Fruit fly (Drosophila melanogaster) whole organism, pupa: Measurements from ENCODE around the gene twr.
A peak's percentile ranks its signal among the peaks of the same experiment; 100 is the strongest.

Source experiments
- CG10348 ChIP-seq: fragments of 200-800 bp; sonication (Bioruptor generic); IDR thresholded peaks from 2 replicates; pipeline ENCODE4 v1.3.6; 2022; ENCODE audit warnings: missing biosample characterization, missing genetic modification characterization
- CG14655 ChIP-seq: fragments of 200-800 bp; sonication (Bioruptor generic); optimal IDR thresholded peaks from 3 replicates; lab custom pipeline; 2017; ENCODE audit warnings: mild to moderate bottlenecking, missing biosample characterization, missing genetic modification reagents, missing genetic modification characterization
- CG17806 ChIP-seq: fragments of 200-800 bp; sonication (Bioruptor generic); optimal IDR thresholded peaks from 2 replicates; lab custom pipeline; 2018; ENCODE audit warnings: missing biosample characterization, mild to moderate bottlenecking, missing genetic modification characterization, moderate library complexity
- CG32121 ChIP-seq: fragments of 200-800 bp; sonication (Bioruptor generic); IDR thresholded peaks from 2 replicates; pipeline ENCODE4 v1.3.6; 2022; ENCODE audit warnings: missing biosample characterization, missing genetic modification characterization
- CG4496 ChIP-seq: fragments of 200-800 bp; sonication (Bioruptor generic); IDR thresholded peaks from 3 replicates; pipeline ENCODE4 v1.3.6; 2022; ENCODE audit warnings: missing biosample characterization, missing genetic modification characterization
- CG8301 ChIP-seq: fragments of 200-800 bp; sonication (Bioruptor generic); optimal IDR thresholded peaks from 2 replicates; lab custom pipeline; 2018; ENCODE audit warnings: missing biosample characterization, mild to moderate bottlenecking, missing genetic modification characterization
- CG9948 ChIP-seq: fragments of 200-800 bp; sonication (Bioruptor generic); optimal IDR thresholded peaks from 2 replicates; lab custom pipeline; 2018; ENCODE audit warnings: missing biosample characterization, mild to moderate bottlenecking, missing genetic modification characterization, moderate library complexity
- EcR ChIP-seq: fragments of 200-800 bp; sonication (Bioruptor generic); optimal IDR thresholded peaks from 3 replicates; lab custom pipeline; 2019; ENCODE audit warnings: missing biosample characterization, missing genetic modification characterization, mild to moderate bottlenecking, moderate library complexity, missing genetic modification reagents
- Pif1A ChIP-seq: fragments of 200-800 bp; sonication (Bioruptor generic); optimal IDR thresholded peaks from 3 replicates; lab custom pipeline; 2016; ENCODE audit warnings: missing biosample characterization, missing genetic modification characterization
- Snoo ChIP-seq: fragments of 200-800 bp; sonication (Bioruptor generic); optimal IDR thresholded peaks from 3 replicates; lab custom pipeline; 2017; ENCODE audit warnings: missing biosample characterization, mild to moderate bottlenecking, missing genetic modification characterization, inconsistent platforms
- fd96Ca ChIP-seq: fragments of 200-800 bp; sonication (Bioruptor generic); IDR thresholded peaks from 3 replicates; pipeline ENCODE4 v1.3.6; 2022; ENCODE audit warnings: missing biosample characterization, missing genetic modification characterization

DNA sequence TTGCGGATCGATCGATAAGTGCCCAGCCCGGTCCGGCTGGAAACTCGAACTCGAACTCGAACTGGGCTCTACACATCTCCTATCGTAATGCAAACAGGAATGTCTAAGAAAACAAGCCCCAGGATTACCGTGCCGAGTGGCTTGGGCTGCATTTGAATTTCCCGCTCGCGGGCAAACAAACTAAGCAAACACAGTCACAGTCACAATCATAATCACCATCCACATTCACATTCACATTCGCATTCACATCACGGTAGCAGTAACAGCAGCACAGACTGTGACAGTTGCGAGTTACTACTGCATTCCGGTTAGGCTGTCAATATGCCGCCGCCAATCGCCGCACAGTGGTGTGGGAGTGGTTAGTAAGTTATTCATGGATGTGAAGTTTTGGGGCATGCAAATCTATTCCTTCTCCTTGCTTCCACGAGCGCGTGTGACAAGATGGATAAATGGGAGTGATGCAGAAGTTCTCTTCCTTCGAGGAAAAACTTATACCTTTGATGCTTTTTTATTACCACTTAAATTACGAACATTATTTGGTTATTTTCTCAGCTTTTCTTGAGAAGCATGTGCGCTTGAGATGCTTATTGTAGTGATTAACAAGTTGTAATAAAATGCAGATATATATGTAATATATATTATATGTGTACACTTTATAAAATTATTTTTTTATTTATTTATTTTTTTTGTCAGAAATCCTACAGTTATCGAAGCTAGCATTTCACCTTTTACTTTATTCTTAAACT is 6.9 kb downstream of the twr start:
- TF ChIP-seq Pif1A (GFP tag; lab: Kevin White, UChicago) (no peak), CG9948 (tag; lab: Kevin White, UChicago) (peak; percentile 11), CG4496 (peak; percentile 76), EcR (no peak), fd96Ca (peak; percentile 51; the same call in 2 of the 3 replicates), CG32121 (GFP tag; lab: Robert Waterston, UW) (no peak), CG8301 (tag; lab: Kevin White, UChicago) (no peak), Snoo (tag; lab: Kevin White, UChicago) (no peak), CG10348 (GFP tag; lab: Robert Waterston, UW) (no peak), CG17806 (tag; lab: Kevin White, UChicago) (no peak), CG14655 (GFP tag; lab: Kevin White, UChicago) (peak; percentile 50)
